Worm (Caenorhabditis elegans) whole organism, late embryonic: Measurements from ENCODE around the gene Y67A10A.2.
"Not testable (repeated sequence)": the region's sequence is repeated elsewhere in the genome, so short reads cannot be mapped to it uniquely, and the experiment has no call there.

ENCODE experiments used
- C08G9.2 ChIP-seq: sonication (generic microtip); optimal IDR thresholded peaks from 2 replicates; lab custom pipeline; 2016; ENCODE audit warnings: mild to moderate bottlenecking, missing genetic modification characterization, moderate library complexity, missing compliant biosample characterization
- Y22D7AL.16 ChIP-seq: sonication (generic microtip); optimal IDR thresholded peaks from 2 replicates; lab custom pipeline; 2016; ENCODE audit warnings: missing genetic modification characterization, missing compliant biosample characterization
- ama-1 ChIP-seq: fragments of 150-350 bp; optimal IDR thresholded peaks from 2 replicates; lab custom pipeline; 2014
- ceh-14 ChIP-seq: sonication (generic microtip); optimal IDR thresholded peaks from 2 replicates; lab custom pipeline; 2016; ENCODE audit warnings: missing genotype, missing genetic modification characterization, missing compliant biosample characterization
- ceh-18 ChIP-seq: sonication (generic microtip); optimal IDR thresholded peaks from 2 replicates; lab custom pipeline; 2016; ENCODE audit warnings: missing genetic modification characterization, missing compliant biosample characterization
- ceh-19 ChIP-seq: fragments of 200-800 bp; sonication (Bioruptor generic); optimal IDR thresholded peaks from 2 replicates; lab custom pipeline; 2018; ENCODE audit warnings: mild to moderate bottlenecking, missing genetic modification characterization, missing compliant biosample characterization
- ceh-2 ChIP-seq: sonication (generic microtip); optimal IDR thresholded peaks from 2 replicates; lab custom pipeline; 2016; ENCODE audit warnings: missing genotype, missing genetic modification characterization, missing compliant biosample characterization
- ceh-22 ChIP-seq: sonication (generic microtip); optimal IDR thresholded peaks from 2 replicates; lab custom pipeline; 2017; ENCODE audit warnings: missing biosample characterization, missing genetic modification characterization
- ceh-24 ChIP-seq: sonication (generic microtip); optimal IDR thresholded peaks from 2 replicates; lab custom pipeline; 2016; ENCODE audit warnings: mild to moderate bottlenecking, missing genetic modification characterization, missing compliant biosample characterization
- ceh-31 ChIP-seq: sonication (generic microtip); optimal IDR thresholded peaks from 2 replicates; lab custom pipeline; 2016; ENCODE audit warnings: missing genetic modification characterization, missing compliant biosample characterization
- ceh-34 ChIP-seq: sonication (generic microtip); optimal IDR thresholded peaks from 2 replicates; lab custom pipeline; 2016; ENCODE audit warnings: mild to moderate bottlenecking, missing genetic modification characterization, missing compliant biosample characterization
- ceh-45 ChIP-seq: fragments of 200-800 bp; sonication (Bioruptor generic); IDR thresholded peaks from 2 replicates; pipeline ENCODE4 v1.3.6; 2022; ENCODE audit warnings: missing genetic modification reagents, missing genetic modification characterization, missing compliant biosample characterization
- ceh-48 ChIP-seq: sonication (generic microtip); optimal IDR thresholded peaks from 2 replicates; lab custom pipeline; 2016; ENCODE audit warnings: missing genetic modification characterization, inconsistent platforms, missing compliant biosample characterization
- ceh-6 ChIP-seq: fragments of 200-800 bp; sonication (Bioruptor generic); optimal IDR thresholded peaks from 2 replicates; lab custom pipeline; 2018; ENCODE audit warnings: mild to moderate bottlenecking, missing genetic modification characterization, missing compliant biosample characterization
- che-1 ChIP-seq: sonication (generic microtip); optimal IDR thresholded peaks from 2 replicates; lab custom pipeline; 2016; ENCODE audit warnings: mild to moderate bottlenecking, missing genetic modification characterization, missing compliant biosample characterization
- dmd-4 ChIP-seq: sonication (generic microtip); optimal IDR thresholded peaks from 2 replicates; lab custom pipeline; 2016; ENCODE audit warnings: borderline replicate concordance, missing genetic modification characterization, missing compliant biosample characterization
- elt-2 ChIP-seq: sonication (generic microtip); optimal IDR thresholded peaks from 2 replicates; lab custom pipeline; 2016; ENCODE audit warnings: missing genetic modification reagents, missing genetic modification characterization, missing compliant biosample characterization
- ets-4 ChIP-seq: sonication (generic microtip); optimal IDR thresholded peaks from 2 replicates; lab custom pipeline; 2016; ENCODE audit warnings: missing genetic modification characterization, missing compliant biosample characterization
- fax-1 ChIP-seq: sonication (generic microtip); optimal IDR thresholded peaks from 2 replicates; lab custom pipeline; 2016; ENCODE audit warnings: missing genotype, missing genetic modification characterization, missing compliant biosample characterization
- fkh-10 ChIP-seq: fragments of 150-350 bp; optimal IDR thresholded peaks from 2 replicates; lab custom pipeline; 2014; ENCODE audit warnings: missing biosample characterization, missing genetic modification reagents, missing genetic modification characterization
- gmeb-2 ChIP-seq: sonication (generic microtip); optimal IDR thresholded peaks from 2 replicates; lab custom pipeline; 2016; ENCODE audit warnings: missing genetic modification characterization, inconsistent platforms, missing compliant biosample characterization
- hlh-13 ChIP-seq: fragments of 200-800 bp; sonication (Bioruptor generic); optimal IDR thresholded peaks from 2 replicates; lab custom pipeline; 2018; ENCODE audit warnings: mild to moderate bottlenecking, missing genetic modification characterization, missing compliant biosample characterization
- lim-6 ChIP-seq: sonication (generic microtip); optimal IDR thresholded peaks from 2 replicates; lab custom pipeline; 2016; ENCODE audit warnings: missing genetic modification characterization, missing compliant biosample characterization
- lin-11 ChIP-seq: fragments of 200-800 bp; sonication (Bioruptor generic); optimal IDR thresholded peaks from 2 replicates; lab custom pipeline; 2018; ENCODE audit warnings: mild to moderate bottlenecking, missing genetic modification characterization, missing compliant biosample characterization
- mec-3 ChIP-seq: sonication (generic microtip); optimal IDR thresholded peaks from 2 replicates; lab custom pipeline; 2016; ENCODE audit warnings: borderline replicate concordance, missing genetic modification characterization, missing compliant biosample characterization
- nfya-1 ChIP-seq: sonication (generic microtip); optimal IDR thresholded peaks from 2 replicates; lab custom pipeline; 2017; ENCODE audit warnings: missing genetic modification characterization, mild to moderate bottlenecking, missing compliant biosample characterization, antibody characterized with exemption, moderate library complexity
- nhr-11 ChIP-seq: fragments of 150-350 bp; optimal IDR thresholded peaks from 2 replicates; lab custom pipeline; 2014; ENCODE audit warnings: missing biosample characterization, missing genetic modification characterization
- pag-3 ChIP-seq: sonication (generic microtip); optimal IDR thresholded peaks from 2 replicates; lab custom pipeline; 2016; ENCODE audit warnings: missing compliant biosample characterization, missing genetic modification characterization, borderline replicate concordance
- pat-9 ChIP-seq: fragments of 200-800 bp; sonication (Bioruptor generic); optimal IDR thresholded peaks from 2 replicates; lab custom pipeline; 2018; ENCODE audit warnings: mild to moderate bottlenecking, missing genetic modification characterization, moderate library complexity, missing compliant biosample characterization
- sdc-2 ChIP-seq: sonication (generic microtip); optimal IDR thresholded peaks from 2 replicates; lab custom pipeline; 2016; ENCODE audit warnings: missing genotype, missing genetic modification characterization, missing compliant biosample characterization
- sox-2 ChIP-seq: fragments of 200-800 bp; sonication (Bioruptor generic); IDR thresholded peaks from 2 replicates; pipeline ENCODE4 v1.3.6; 2022; ENCODE audit warnings: missing genetic modification reagents, missing genetic modification characterization, missing compliant biosample characterization
- syd-9 ChIP-seq: sonication (generic microtip); optimal IDR thresholded peaks from 2 replicates; lab custom pipeline; 2016; ENCODE audit warnings: mild to moderate bottlenecking, missing genetic modification characterization, moderate library complexity, missing compliant biosample characterization
- tbx-2 ChIP-seq: sonication (generic microtip); optimal IDR thresholded peaks from 2 replicates; lab custom pipeline; 2016; ENCODE audit warnings: missing genetic modification characterization, missing compliant biosample characterization
- unc-3 ChIP-seq, 2 experiments: fragments of 200-800 bp in 1 of 2; sonication (Bioruptor generic) in 1 of 2; sonication (generic microtip) in 1 of 2; conservative IDR thresholded peaks in 1 of 2; optimal IDR thresholded peaks in 1 of 2; 2 replicates each; pipeline versions ENCODE4 v1.3.6 to Lab custom; 2016 to 2022; ENCODE audit warnings: missing compliant biosample characterization in 2 of 2, missing genetic modification characterization in 2 of 2, missing genetic modification reagents in 1 of 2
- unc-42 ChIP-seq: sonication (generic microtip); optimal IDR thresholded peaks from 2 replicates; lab custom pipeline; 2016; ENCODE audit warnings: missing genotype, missing genetic modification characterization, missing compliant biosample characterization
- unc-55 ChIP-seq: sonication (generic microtip); optimal IDR thresholded peaks from 2 replicates; lab custom pipeline; 2017; ENCODE audit warnings: missing biosample characterization, missing genetic modification reagents, missing genetic modification characterization
- unc-86 ChIP-seq: sonication (generic microtip); optimal IDR thresholded peaks from 2 replicates; lab custom pipeline; 2016; ENCODE audit warnings: missing genetic modification characterization, missing compliant biosample characterization
- zip-5 ChIP-seq: sonication (generic microtip); optimal IDR thresholded peaks from 2 replicates; lab custom pipeline; 2016; ENCODE audit warnings: missing genetic modification characterization, missing compliant biosample characterization

Y67A10A.2 gene

DNA sequence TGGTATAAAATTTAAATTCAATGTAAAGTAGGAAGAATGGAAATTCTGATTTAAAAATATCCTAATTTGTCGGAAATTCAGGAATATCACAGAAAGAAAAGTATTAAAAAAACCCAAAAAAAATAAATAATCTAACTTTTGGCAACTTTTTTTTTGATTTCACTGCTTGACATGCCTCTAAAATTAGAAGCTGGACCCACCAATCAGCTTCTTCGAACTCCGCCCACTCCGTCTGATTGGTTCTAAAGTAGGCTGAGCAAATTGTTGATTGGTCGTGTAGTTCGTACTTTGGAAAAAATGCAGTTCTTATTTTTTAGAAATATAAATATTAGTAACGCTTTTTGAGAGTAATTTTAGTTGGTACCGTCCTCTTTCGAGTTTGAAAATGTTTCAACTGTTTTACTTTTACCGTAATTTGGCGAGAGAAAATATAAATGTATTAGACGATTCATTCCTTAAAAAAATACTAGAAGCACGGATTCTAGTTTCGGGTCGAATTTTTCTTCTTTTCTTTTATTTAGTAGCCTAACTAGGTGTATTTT, 28.1 kb downstream of the Y67A10A.2 start:
- TF ChIP-seq nfya-1 (tag; lab: Kevin White, UChicago) (peak; percentile 94), ceh-24 (no peak), elt-2 (tag; lab: Kevin White, UChicago) (no peak), gmeb-2 (tag; lab: Kevin White, UChicago) (no peak), nhr-11 (tag; lab: Kevin White, UChicago) (no peak)

DNA sequence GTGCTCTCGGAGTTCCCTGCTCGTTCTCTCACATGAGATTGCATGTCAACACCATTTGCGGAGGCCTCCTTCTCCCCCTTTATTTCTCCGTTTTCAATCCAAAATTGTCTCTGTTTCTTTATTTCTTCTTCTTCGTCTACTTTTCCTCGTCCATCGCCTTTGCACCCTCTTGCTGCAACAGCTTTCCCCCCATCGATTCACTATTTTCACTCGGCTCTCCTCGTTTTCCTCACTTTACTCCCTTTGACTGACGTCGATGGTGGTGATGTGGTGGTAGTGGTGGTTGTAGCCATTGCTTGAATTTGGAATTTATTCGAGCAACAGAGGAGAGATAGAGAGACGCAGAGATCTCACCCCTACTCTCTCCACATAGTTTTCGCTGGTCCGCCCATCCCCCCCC, 33.8 kb downstream of the Y67A10A.2 start:
- TF ChIP-seq nfya-1 (tag; lab: Kevin White, UChicago), result peak; percentile 77
- peak; percentile 75 for TF ChIP-seq ceh-19 (GFP tag; lab: Kevin White, UChicago)
- TF ChIP-seq che-1 (tag; lab: Kevin White, UChicago), result peak; percentile 3
- TF ChIP-seq tbx-2 (tag; lab: Kevin White, UChicago), result peak; percentile 59
- peak; percentile 66 for TF ChIP-seq ceh-14 (tag; lab: Kevin White, UChicago)
- peak; percentile 44 for TF ChIP-seq syd-9 (tag; lab: Kevin White, UChicago)
- TF ChIP-seq ceh-34 (tag; lab: Kevin White, UChicago), result peak; percentile 41
- peak; percentile 20 for TF ChIP-seq pag-3 (tag; lab: Kevin White, UChicago)
- peak; percentile 82 for TF ChIP-seq ceh-31 (tag; lab: Kevin White, UChicago)
- TF ChIP-seq ceh-18 (tag; lab: Kevin White, UChicago), result peak; percentile 46
- TF ChIP-seq C08G9.2 (tag; lab: Kevin White, UChicago), result peak; percentile 31
- TF ChIP-seq ama-1 (lab: Kevin White, UChicago), result no peak
- TF ChIP-seq sox-2 (GFP tag; lab: Robert Waterston, UW), result no peak
- TF ChIP-seq lim-6 (tag; lab: Kevin White, UChicago), result no peak
- TF ChIP-seq fkh-10 (GFP tag; lab: Kevin White, UChicago), result peak; percentile 59
- TF ChIP-seq ceh-22 (tag; lab: Kevin White, UChicago), result no peak
- TF ChIP-seq unc-42, result peak; percentile 85
- TF ChIP-seq unc-55 (GFP tag; lab: Kevin White, UChicago), result peak; percentile 24
- peak; percentile 26 for TF ChIP-seq sdc-2
- TF ChIP-seq unc-86, result no peak
- peak; percentile 72 for TF ChIP-seq ceh-48 (tag; lab: Kevin White, UChicago)

DNA sequence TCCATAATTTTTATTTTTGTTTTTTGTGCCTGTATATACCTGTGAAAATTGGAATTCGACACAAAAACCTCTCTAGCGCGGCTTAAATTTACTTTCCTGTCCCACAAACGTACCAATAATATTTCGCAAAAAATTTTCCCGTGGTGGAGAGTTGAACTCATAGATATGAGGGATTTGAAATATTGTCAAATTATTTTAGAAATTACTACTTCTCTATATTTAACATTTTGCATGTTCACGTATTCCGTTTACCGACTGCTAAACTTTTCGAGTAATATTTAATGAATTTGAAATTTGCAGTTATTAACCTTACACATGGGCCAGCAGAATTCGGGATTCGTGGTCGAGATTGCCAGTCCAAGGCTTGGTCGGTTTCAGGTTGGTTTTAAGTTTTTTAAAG, 36.0 kb downstream of the Y67A10A.2 start, which contains the start of gene Y67A10A.7:
Gene Y67A10A.7 (plus strand): TSS at position 301 of the 400 bp plus-strand sequence.
- not testable (repeated sequence) for TF ChIP-seq C08G9.2 (tag; lab: Kevin White, UChicago); ama-1 (lab: Kevin White, UChicago); ceh-48 (tag; lab: Kevin White, UChicago)

DNA sequence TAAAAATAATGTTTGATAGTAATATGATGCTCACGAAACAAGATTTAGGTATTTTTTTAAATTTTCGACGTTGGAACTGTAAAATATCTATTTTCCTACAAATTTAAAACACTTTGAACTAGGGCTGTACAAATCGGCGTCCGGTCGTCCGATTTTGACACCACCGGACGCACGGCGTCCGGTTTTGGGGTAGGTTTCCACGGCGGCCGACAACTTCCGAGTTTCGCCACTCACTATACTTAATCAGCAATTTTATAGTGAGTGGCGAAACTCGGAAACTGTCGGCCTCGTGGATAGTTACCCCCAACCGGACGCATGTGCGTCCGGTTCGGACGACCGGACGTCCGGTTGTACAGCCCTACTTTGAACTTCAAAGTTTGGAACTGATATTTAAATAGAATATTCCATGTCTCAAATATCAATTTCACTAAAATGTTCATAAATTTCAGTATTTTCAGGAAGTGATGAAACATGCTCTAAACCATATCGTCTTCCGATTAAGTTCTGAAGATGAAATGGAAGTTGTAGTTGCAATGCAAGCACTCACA, 39.5 kb downstream of the Y67A10A.2 start:
- TF ChIP-seq ceh-2 (tag; lab: Kevin White, UChicago), result no peak
- no peak for TF ChIP-seq Y22D7AL.16 (tag; lab: Kevin White, UChicago)
- TF ChIP-seq ceh-45 (GFP tag; lab: Robert Waterston, UW), result no peak
- no peak for TF ChIP-seq ceh-48 (tag; lab: Kevin White, UChicago)
- no peak for TF ChIP-seq hlh-13 (GFP tag; lab: Kevin White, UChicago)
- TF ChIP-seq pat-9 (tag; lab: Kevin White, UChicago), result no peak
- TF ChIP-seq dmd-4 (tag; lab: Kevin White, UChicago), result no peak
- TF ChIP-seq ama-1 (lab: Kevin White, UChicago), result no peak
- no peak for TF ChIP-seq ceh-6
- no peak for TF ChIP-seq mec-3 (tag; lab: Kevin White, UChicago)
- no peak for TF ChIP-seq unc-3 (GFP tag; conservative IDR thresholded peaks at IDR 0.05; lab: Robert Waterston, UW)
- no peak for TF ChIP-seq unc-3 (tag; optimal IDR thresholded peaks at IDR 0.05; lab: Kevin White, UChicago)
- no peak for TF ChIP-seq fax-1
- no peak for TF ChIP-seq ets-4 (tag; lab: Kevin White, UChicago)
- no peak for TF ChIP-seq zip-5 (tag; lab: Kevin White, UChicago)
- no peak for TF ChIP-seq lin-11 (tag; lab: Kevin White, UChicago)
- no peak for TF ChIP-seq unc-42
- no peak for TF ChIP-seq pag-3 (tag; lab: Kevin White, UChicago)
